Worm (Caenorhabditis elegans): ENCODE data around the gene ceh-32.
A peak's percentile ranks its signal among the peaks of the same experiment; 100 is the strongest.

ceh-32 gene

DNA sequence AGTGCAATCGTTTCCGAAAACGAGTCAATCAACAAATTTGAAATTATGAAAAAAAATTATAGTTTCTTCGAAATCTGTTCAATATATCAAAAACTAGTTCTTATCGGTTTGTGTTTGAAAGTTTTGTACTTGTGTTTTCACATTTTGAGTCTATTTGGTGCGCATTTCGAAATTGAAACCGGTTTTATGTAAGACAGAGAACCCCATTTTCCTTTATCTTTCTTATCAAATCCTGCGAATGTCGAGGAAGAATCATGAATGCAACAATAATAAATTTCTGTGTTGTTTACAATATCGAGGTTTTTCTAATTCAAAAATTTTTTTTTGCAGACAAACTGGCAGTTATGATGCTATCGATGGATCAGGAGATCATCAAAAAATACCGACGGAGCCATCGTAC lies 22.3 kb downstream of the ceh-32 start:
- TF ChIP-seq Y5F2A.4 (GFP tag; optimal IDR thresholded peaks at IDR 0.05) (no peak), vab-7 (GFP tag; IDR thresholded peaks at IDR 0.05) (no peak), dmd-6 (GFP tag; IDR thresholded peaks at IDR 0.05) (no peak), spr-3 (GFP tag; optimal IDR thresholded peaks at IDR 0.05) (no peak), lin-15B (tag; optimal IDR thresholded peaks at IDR 0.05) (no peak), R02D3.7 (tag; optimal IDR thresholded peaks at IDR 0.05) (no peak), nhr-237 (tag; optimal IDR thresholded peaks at IDR 0.05) (no peak), lim-7 (GFP tag; IDR thresholded peaks at IDR 0.05) (no peak), unc-39 (tag; optimal IDR thresholded peaks at IDR 0.05) (no peak), ZK337.2 (GFP tag; IDR thresholded peaks at IDR 0.05) (no peak), nhr-76 (tag; optimal IDR thresholded peaks at IDR 0.05) (no peak), nhr-77 (tag; optimal IDR thresholded peaks at IDR 0.05) (no peak), nhr-10 (tag; optimal IDR thresholded peaks at IDR 0.05) (no peak), lir-3 (tag; optimal IDR thresholded peaks at IDR 0.05) (no peak), hmg-1.1 (GFP tag; IDR thresholded peaks at IDR 0.05) (no peak), ceh-44 (GFP tag; IDR thresholded peaks at IDR 0.05) (no peak), lin-29 (GFP tag; IDR thresholded peaks at IDR 0.05) (no peak), daf-12 (tag; optimal IDR thresholded peaks at IDR 0.05) (no peak)

DNA sequence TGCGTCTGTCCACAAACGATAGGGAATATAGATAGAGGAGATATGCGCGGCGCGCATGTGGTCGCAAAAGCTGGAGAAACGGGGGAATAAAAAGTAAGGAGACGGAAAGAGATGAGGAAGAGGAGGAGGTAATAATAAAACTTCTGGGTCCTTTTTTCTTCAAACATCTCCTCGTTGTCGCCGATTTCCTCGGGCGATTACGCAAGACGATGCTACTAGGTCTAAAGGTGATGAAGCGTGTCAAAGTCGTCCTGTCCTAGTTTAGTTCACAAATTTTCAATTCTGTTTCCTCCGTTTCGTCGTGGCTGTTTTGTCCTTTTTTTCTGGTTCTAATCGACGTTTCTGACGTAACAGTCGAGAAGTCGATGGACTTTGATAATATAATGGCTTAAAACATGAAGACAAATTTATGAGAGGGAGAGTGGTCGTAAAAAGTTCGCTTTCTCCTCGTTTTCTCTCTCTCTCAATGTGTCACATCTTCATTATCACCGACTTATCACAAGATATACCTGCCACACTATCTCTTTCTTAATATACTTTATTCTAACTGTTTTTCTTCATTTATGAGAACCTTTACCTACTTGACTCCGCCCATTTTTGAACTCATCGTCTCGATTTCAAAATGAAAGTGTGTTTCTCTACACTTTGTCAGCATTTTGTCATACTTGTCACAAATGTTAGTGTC lies 24.5 kb downstream of the ceh-32 start:
- peak in 1 of 2 experiments; percentile 46 for TF ChIP-seq mdl-1 (tag; optimal IDR thresholded peaks at IDR 0.05)
- TF ChIP-seq zip-2 (tag; optimal IDR thresholded peaks at IDR 0.05), result no peak
- TF ChIP-seq nhr-10 (tag; optimal IDR thresholded peaks at IDR 0.05), result no peak
- no peak for TF ChIP-seq tag-97 (GFP tag; IDR thresholded peaks at IDR 0.05)
- peak; percentile 22 for TF ChIP-seq nhr-28 (tag; optimal IDR thresholded peaks at IDR 0.05)
- no peak for TF ChIP-seq nhr-237 (tag; optimal IDR thresholded peaks at IDR 0.05)
- TF ChIP-seq ces-1 (GFP tag; optimal IDR thresholded peaks at IDR 0.05), result no peak
- TF ChIP-seq unc-62 (GFP tag; optimal IDR thresholded peaks at IDR 0.05 in 1 of 2), result peak in 1 of 2 experiments; percentile 93
- no peak for TF ChIP-seq unc-62 (tag; optimal IDR thresholded peaks at IDR 0.05)
- peak; percentile 37 for TF ChIP-seq hlh-30 (tag; optimal IDR thresholded peaks at IDR 0.05; ENCODE audit: insufficient read depth)
- peak; percentile 85 for TF ChIP-seq aha-1 (tag)
- no peak for TF ChIP-seq rbr-2 (tag; optimal IDR thresholded peaks at IDR 0.05)
- peak; percentile 65 for TF ChIP-seq mxl-3 (GFP tag; optimal IDR thresholded peaks at IDR 0.05)
- TF ChIP-seq tra-1 (GFP tag; IDR thresholded peaks at IDR 0.05), result no peak
- TF ChIP-seq nhr-6 (tag; optimal IDR thresholded peaks at IDR 0.05), result no peak
- no peak for TF ChIP-seq lin-39 (tag; optimal IDR thresholded peaks at IDR 0.05)
- peak; percentile 8 for TF ChIP-seq hlh-11 (tag; optimal IDR thresholded peaks at IDR 0.05)
- TF ChIP-seq nhr-111 (GFP tag; optimal IDR thresholded peaks at IDR 0.05), result no peak
- TF ChIP-seq mep-1 (tag; optimal IDR thresholded peaks at IDR 0.05), result peak; percentile 0

DNA sequence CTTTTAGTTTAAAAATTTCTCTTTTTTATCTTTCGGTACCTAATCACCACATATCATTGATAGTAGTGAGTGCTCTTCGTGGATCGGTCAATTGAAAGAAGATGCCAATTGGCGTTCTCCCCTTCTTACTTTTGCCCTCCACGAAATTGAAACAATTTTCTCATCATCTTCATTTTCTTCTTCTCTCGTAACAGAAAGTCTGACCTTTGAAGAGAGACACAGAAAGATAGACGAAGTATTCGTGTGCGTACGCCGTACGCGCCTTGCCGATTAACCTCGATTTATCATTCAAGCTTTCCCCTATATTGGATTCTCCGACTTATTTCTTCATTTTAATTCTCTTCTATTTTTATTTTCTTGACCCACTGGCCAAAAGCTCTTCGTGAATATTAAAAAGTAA lies 27.7 kb downstream of the ceh-32 start:
- TF ChIP-seq nhr-28 (tag; optimal IDR thresholded peaks at IDR 0.05) (peak; percentile 10), gei-8 (GFP tag; optimal IDR thresholded peaks at IDR 0.05) (no peak), spr-3 (GFP tag; optimal IDR thresholded peaks at IDR 0.05) (no peak), unc-62 (GFP tag; optimal IDR thresholded peaks at IDR 0.05 in 1 of 2) (peak in 1 of 2 experiments; percentile 61), unc-62 (tag; optimal IDR thresholded peaks at IDR 0.05) (no peak), hmg-1.1 (GFP tag; IDR thresholded peaks at IDR 0.05) (0 out of 2 replicates have a peak, but pooled peaks have one; percentile 10), aha-1 (tag) (peak; percentile 91)

DNA sequence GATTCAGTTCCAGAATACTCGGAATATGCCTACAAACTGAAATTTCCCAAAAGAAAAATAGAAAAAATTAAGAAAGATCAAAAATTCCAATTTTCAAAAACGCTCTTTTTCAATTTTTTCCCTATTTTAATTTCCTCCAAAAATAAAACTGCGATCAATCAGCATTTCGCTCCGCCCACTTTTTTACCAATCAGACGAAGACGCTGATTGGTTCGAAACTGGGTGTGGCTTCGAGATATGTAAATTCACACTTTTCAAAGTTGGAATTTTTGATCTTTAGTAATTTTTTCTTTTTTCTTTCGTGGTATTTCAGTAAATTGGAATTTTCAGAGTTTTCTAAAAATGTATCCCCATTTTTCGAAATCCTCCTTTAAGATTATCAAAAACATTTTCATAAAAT lies 28.2 kb downstream of the ceh-32 start:
- TF ChIP-seq dpl-1 (GFP tag; optimal IDR thresholded peaks at IDR 0.05), result no peak
- TF ChIP-seq nhr-77 (tag; optimal IDR thresholded peaks at IDR 0.05), result no peak

Data from whole organism, L4 larva.